Worm (Caenorhabditis elegans) whole organism, L2 larva: Measurements from ENCODE around the gene nspc-9.
"Not testable (repeated sequence)": the region's sequence is repeated elsewhere in the genome, so short reads cannot be mapped to it uniquely, and the experiment has no call there.

Experiments used
- Y55F3AM.14 ChIP-seq: fragments of 200-800 bp; sonication (Bioruptor generic); optimal IDR thresholded peaks from 2 replicates; lab custom pipeline; 2018; ENCODE audit warnings: mild to moderate bottlenecking, missing genetic modification characterization, missing compliant biosample characterization
- ZK546.5 ChIP-seq: sonication (generic microtip); optimal IDR thresholded peaks from 2 replicates; lab custom pipeline; 2017; ENCODE audit warnings: missing biosample characterization, missing genetic modification characterization
- alr-1 ChIP-seq: fragments of 150-350 bp; optimal IDR thresholded peaks from 2 replicates; lab custom pipeline; 2014; ENCODE audit warnings: missing biosample characterization, missing genetic modification characterization
- ama-1 ChIP-seq: fragments of 150-350 bp; optimal IDR thresholded peaks from 2 replicates; lab custom pipeline; 2018; ENCODE audit warnings: inconsistent platforms
- ceh-16 ChIP-seq: fragments of 150-350 bp; optimal IDR thresholded peaks from 2 replicates; lab custom pipeline; 2014; ENCODE audit warnings: missing biosample characterization, missing genetic modification characterization
- ceh-82 ChIP-seq: fragments of 150-350 bp; optimal IDR thresholded peaks from 2 replicates; lab custom pipeline; 2014; ENCODE audit warnings: missing biosample characterization, missing genetic modification characterization
- crh-2 ChIP-seq: sonication (generic microtip); optimal IDR thresholded peaks from 2 replicates; lab custom pipeline; 2017; ENCODE audit warnings: missing biosample characterization, missing genetic modification characterization
- dmd-4 ChIP-seq: sonication (generic microtip); optimal IDR thresholded peaks from 2 replicates; lab custom pipeline; 2017; ENCODE audit warnings: missing biosample characterization, missing genetic modification characterization
- egl-27 ChIP-seq: sonication (generic microtip); optimal IDR thresholded peaks from 3 replicates; lab custom pipeline; 2017; ENCODE audit warnings: missing biosample characterization, missing genetic modification reagents, missing genetic modification characterization
- elt-3 ChIP-seq: sonication (generic microtip); optimal IDR thresholded peaks from 2 replicates; lab custom pipeline; 2017; ENCODE audit warnings: missing biosample characterization, missing genetic modification characterization
- gmeb-1 ChIP-seq: fragments of 150-350 bp; optimal IDR thresholded peaks from 2 replicates; lab custom pipeline; 2014; ENCODE audit warnings: missing biosample characterization, missing genetic modification characterization
- lin-11 ChIP-seq: fragments of 150-350 bp; sonication (generic microtip); optimal IDR thresholded peaks from 2 replicates; lab custom pipeline; 2014; ENCODE audit warnings: missing biosample characterization, missing genetic modification characterization, inconsistent platforms, mixed read lengths
- lin-13 ChIP-seq: fragments of 150-350 bp; optimal IDR thresholded peaks from 2 replicates; lab custom pipeline; 2014; ENCODE audit warnings: missing biosample characterization, missing genetic modification reagents, missing genetic modification characterization
- mab-5 ChIP-seq: fragments of 150-350 bp; optimal IDR thresholded peaks from 2 replicates; lab custom pipeline; 2014; ENCODE audit warnings: missing biosample characterization, missing genetic modification characterization
- mbf-1 ChIP-seq: sonication (generic microtip); optimal IDR thresholded peaks from 2 replicates; lab custom pipeline; 2017; ENCODE audit warnings: missing biosample characterization, missing genetic modification characterization
- mdl-1 ChIP-seq, 2 experiments: fragments of 150-350 bp in 1 of 2; sonication (generic microtip) in 1 of 2; optimal IDR thresholded peaks; 2 replicates each; lab custom pipeline; 2017; ENCODE audit warnings: missing biosample characterization in 2 of 2, missing genetic modification characterization in 2 of 2
- nhr-10 ChIP-seq: sonication (generic microtip); optimal IDR thresholded peaks from 2 replicates; lab custom pipeline; 2017; ENCODE audit warnings: missing biosample characterization, missing genetic modification characterization
- nhr-11 ChIP-seq: fragments of 150-350 bp; optimal IDR thresholded peaks from 2 replicates; lab custom pipeline; 2014; ENCODE audit warnings: missing biosample characterization, missing genetic modification characterization
- nhr-12 ChIP-seq: fragments of 150-350 bp; optimal IDR thresholded peaks from 2 replicates; lab custom pipeline; 2014; ENCODE audit warnings: missing biosample characterization, missing genetic modification characterization
- nhr-129 ChIP-seq: fragments of 150-350 bp; optimal IDR thresholded peaks from 2 replicates; lab custom pipeline; 2014; ENCODE audit warnings: missing biosample characterization, missing genetic modification characterization
- nhr-237 ChIP-seq: fragments of 150-350 bp; optimal IDR thresholded peaks from 2 replicates; lab custom pipeline; 2014; ENCODE audit warnings: missing biosample characterization, missing genetic modification characterization
- nhr-25 ChIP-seq: fragments of 150-350 bp; sonication (generic microtip); optimal IDR thresholded peaks from 3 replicates; lab custom pipeline; 2014; ENCODE audit warnings: missing biosample characterization, missing genetic modification characterization
- nhr-6 ChIP-seq: fragments of 150-350 bp; optimal IDR thresholded peaks from 2 replicates; lab custom pipeline; 2014; ENCODE audit warnings: missing biosample characterization, missing genetic modification characterization
- nhr-77 ChIP-seq: fragments of 150-350 bp; optimal IDR thresholded peaks from 2 replicates; lab custom pipeline; 2014; ENCODE audit warnings: missing biosample characterization, missing genetic modification characterization
- peb-1 ChIP-seq: fragments of 150-350 bp; optimal IDR thresholded peaks from 2 replicates; lab custom pipeline; 2014; ENCODE audit warnings: missing biosample characterization, missing genetic modification characterization
- sem-4 ChIP-seq: fragments of 150-350 bp; optimal IDR thresholded peaks from 2 replicates; lab custom pipeline; 2014; ENCODE audit warnings: missing biosample characterization, missing genetic modification reagents, missing genetic modification characterization
- skn-1 ChIP-seq: sonication (generic microtip); optimal IDR thresholded peaks from 2 replicates; lab custom pipeline; 2017; ENCODE audit warnings: missing biosample characterization, missing genetic modification characterization
- sma-9 ChIP-seq, 2 experiments: fragments of 150-350 bp in 1 of 2; sonication (generic microtip) in 1 of 2; optimal IDR thresholded peaks; 2 replicates each; lab custom pipeline; 2014 to 2016; ENCODE audit warnings: missing genetic modification characterization in 2 of 2, mild to moderate bottlenecking in 1 of 2, missing biosample characterization in 1 of 2, missing compliant biosample characterization in 1 of 2, missing genetic modification reagents in 1 of 2, moderate library complexity in 1 of 2
- snpc-4 ChIP-seq: fragments of 150-350 bp; optimal IDR thresholded peaks from 2 replicates; lab custom pipeline; 2014; ENCODE audit warnings: missing biosample characterization, missing genetic modification characterization
- unc-39 ChIP-seq: fragments of 150-350 bp; optimal IDR thresholded peaks from 2 replicates; lab custom pipeline; 2014; ENCODE audit warnings: missing biosample characterization, missing genetic modification characterization
- unc-55 ChIP-seq: fragments of 150-350 bp; sonication (generic microtip); optimal IDR thresholded peaks from 3 replicates; lab custom pipeline; 2014; ENCODE audit warnings: missing biosample characterization, missing genetic modification reagents, missing genetic modification characterization
- zag-1 ChIP-seq: fragments of 150-350 bp; optimal IDR thresholded peaks from 2 replicates; lab custom pipeline; 2014; ENCODE audit warnings: missing biosample characterization, missing genetic modification characterization
- ztf-1 ChIP-seq: fragments of 200-800 bp; sonication (Bioruptor generic); conservative IDR thresholded peaks from 2 replicates; pipeline ENCODE4 v1.3.6; 2022; ENCODE audit warnings: missing genetic modification characterization, missing compliant biosample characterization
- ztf-4 ChIP-seq: fragments of 150-350 bp; optimal IDR thresholded peaks from 2 replicates; lab custom pipeline; 2014; ENCODE audit warnings: missing biosample characterization, missing genetic modification characterization

nspc-9 gene

ce11 chrX:12314395-12314794 lies 28.8 kb downstream of the nspc-9 start:
- TF ChIP-seq nhr-25 (tag; lab: Kevin White, UChicago), result no peak
- no peak for TF ChIP-seq lin-13 (GFP tag; lab: Kevin White, UChicago)

ce11 chrX:12313779-12314178 lies 29.4 kb downstream of the nspc-9 start:
- no peak for TF ChIP-seq sma-9 (GFP tag; optimal IDR thresholded peaks at IDR 0.05; lab: Kevin White, UChicago)
- no peak for TF ChIP-seq sma-9 (tag; optimal IDR thresholded peaks at IDR 0.05; lab: Kevin White, UChicago)
- TF ChIP-seq ama-1 (lab: Kevin White, UChicago), result no peak
- TF ChIP-seq egl-27 (tag; lab: Kevin White, UChicago), result no peak
- TF ChIP-seq sem-4 (tag; lab: Kevin White, UChicago), result no peak
- TF ChIP-seq nhr-129 (tag; lab: Kevin White, UChicago), result no peak
- no peak for TF ChIP-seq peb-1 (tag; lab: Kevin White, UChicago)
- TF ChIP-seq mbf-1 (tag; lab: Kevin White, UChicago), result no peak
- TF ChIP-seq mab-5 (tag; lab: Kevin White, UChicago), result no peak
- TF ChIP-seq skn-1 (tag; lab: Kevin White, UChicago), result no peak
- TF ChIP-seq nhr-11 (tag; lab: Kevin White, UChicago), result no peak
- no peak for TF ChIP-seq nhr-12 (tag; lab: Kevin White, UChicago)
- no peak for TF ChIP-seq nhr-10
- no peak for TF ChIP-seq lin-11 (tag; lab: Kevin White, UChicago)
- no peak for TF ChIP-seq unc-39 (tag; lab: Kevin White, UChicago)
- no peak for TF ChIP-seq crh-2 (tag; lab: Kevin White, UChicago)
- TF ChIP-seq alr-1 (tag; lab: Kevin White, UChicago), result no peak
- TF ChIP-seq Y55F3AM.14 (GFP tag; lab: Kevin White, UChicago), result no peak
- TF ChIP-seq snpc-4, result no peak
- TF ChIP-seq dmd-4 (tag; lab: Kevin White, UChicago), result no peak
- TF ChIP-seq ceh-16 (tag; lab: Kevin White, UChicago), result no peak
- TF ChIP-seq, all 48 proteins: peak for 0

- not testable (repeated sequence) for TF ChIP-seq ceh-82 (tag; lab: Kevin White, UChicago); ZK546.5 (tag; lab: Kevin White, UChicago); zag-1
These were observed 35.1 kb downstream of the nspc-9 start, which contains the start of gene F17A2.16 for ce11 chrX:12308045-12308499. TSS of gene F17A2.16 (plus strand) at chrX:12308449.

- TF ChIP-seq nhr-237 (no peak), mbf-1 (tag; lab: Kevin White, UChicago) (no peak), skn-1 (tag; lab: Kevin White, UChicago) (no peak), elt-3 (tag; lab: Kevin White, UChicago) (no peak), ztf-1 (no peak), nhr-129 (tag; lab: Kevin White, UChicago) (no peak), nhr-25 (tag; lab: Kevin White, UChicago) (no peak), nhr-77 (tag; lab: Kevin White, UChicago) (no peak), ztf-4 (tag; lab: Kevin White, UChicago) (no peak), nhr-6 (tag; lab: Kevin White, UChicago) (no peak)
These were observed 36.6 kb downstream of the nspc-9 start, which contains the start of gene phf-32 for ce11 chrX:12306565-12306964. TSS of gene phf-32 (plus strand) at chrX:12306865.

- TF ChIP-seq ceh-82 (tag; lab: Kevin White, UChicago), result no peak
- TF ChIP-seq nhr-12 (tag; lab: Kevin White, UChicago), result no peak
- TF ChIP-seq ztf-1, result no peak
- no peak for TF ChIP-seq gmeb-1
- TF ChIP-seq snpc-4, result no peak
- TF ChIP-seq mdl-1 (tag; optimal IDR thresholded peaks at IDR 0.05; lab: Kevin White, UChicago), result no peak
- no peak for TF ChIP-seq unc-55 (GFP tag; lab: Kevin White, UChicago)
- no peak for TF ChIP-seq elt-3 (tag; lab: Kevin White, UChicago)
These were observed 38.9 kb downstream of the nspc-9 start for ce11 chrX:12304231-12304630.
